Worm (Caenorhabditis elegans): ENCODE results near the gene C34C12.2.
A peak's percentile ranks its signal among the peaks of the same experiment; 100 is the strongest.

- no peak for TF ChIP-seq mef-2 (tag; optimal IDR thresholded peaks at IDR 0.05)
- TF ChIP-seq lin-13 (GFP tag; optimal IDR thresholded peaks at IDR 0.05): no peak
- no peak for TF ChIP-seq nhr-237 (tag; optimal IDR thresholded peaks at IDR 0.05)
- no peak for TF ChIP-seq lin-39 (tag; optimal IDR thresholded peaks at IDR 0.05)
- no peak for TF ChIP-seq lin-15B (tag; optimal IDR thresholded peaks at IDR 0.05)
- TF ChIP-seq unc-86 (tag; optimal IDR thresholded peaks at IDR 0.05): no peak
- no peak for TF ChIP-seq nhr-77 (tag; optimal IDR thresholded peaks at IDR 0.05)
- TF ChIP-seq nhr-11 (tag; optimal IDR thresholded peaks at IDR 0.05): no peak
- peak in 1 of 6 experiments; percentile 62 for TF ChIP-seq elt-3 (tag; optimal IDR thresholded peaks at IDR 0.05)
- TF ChIP-seq fos-1 (tag; optimal IDR thresholded peaks at IDR 0.05): no peak
- no peak for TF ChIP-seq fkh-10 (GFP tag; optimal IDR thresholded peaks at IDR 0.05)
- no peak for TF ChIP-seq pqm-1 (tag; optimal IDR thresholded peaks at IDR 0.05)
Measured at ce11 chrIII:3487133-3487532, 33.5 kb downstream of the C34C12.2 start.

All from whole organism, L1 larva.